Worm (Caenorhabditis elegans) whole organism, late embryonic: ENCODE results near the gene C33C12.7.

Experiments
- ama-1 ChIP-seq: fragments of 150-350 bp; optimal IDR thresholded peaks from 2 replicates; lab custom pipeline; 2014
- ceh-2 ChIP-seq: sonication (generic microtip); optimal IDR thresholded peaks from 2 replicates; lab custom pipeline; 2016; ENCODE audit warnings: missing genotype, missing genetic modification characterization, missing compliant biosample characterization
- ceh-34 ChIP-seq: sonication (generic microtip); optimal IDR thresholded peaks from 2 replicates; lab custom pipeline; 2016; ENCODE audit warnings: mild to moderate bottlenecking, missing genetic modification characterization, missing compliant biosample characterization
- dmd-4 ChIP-seq: sonication (generic microtip); optimal IDR thresholded peaks from 2 replicates; lab custom pipeline; 2016; ENCODE audit warnings: borderline replicate concordance, missing genetic modification characterization, missing compliant biosample characterization
- ets-4 ChIP-seq: sonication (generic microtip); optimal IDR thresholded peaks from 2 replicates; lab custom pipeline; 2016; ENCODE audit warnings: missing genetic modification characterization, missing compliant biosample characterization
- fkh-6 ChIP-seq: sonication (generic microtip); optimal IDR thresholded peaks from 2 replicates; lab custom pipeline; 2016; ENCODE audit warnings: missing genetic modification characterization, missing compliant biosample characterization
- pax-1 ChIP-seq: fragments of 150-350 bp; optimal IDR thresholded peaks from 2 replicates; lab custom pipeline; 2014; ENCODE audit warnings: missing biosample characterization, missing genetic modification characterization
- pha-4 ChIP-seq: fragments of 150-350 bp; optimal IDR thresholded peaks from 2 replicates; lab custom pipeline; 2018; ENCODE audit warnings: missing biosample characterization, missing genetic modification reagents, missing genetic modification characterization
- sdc-2 ChIP-seq: sonication (generic microtip); optimal IDR thresholded peaks from 2 replicates; lab custom pipeline; 2016; ENCODE audit warnings: missing genotype, missing genetic modification characterization, missing compliant biosample characterization

DNA sequence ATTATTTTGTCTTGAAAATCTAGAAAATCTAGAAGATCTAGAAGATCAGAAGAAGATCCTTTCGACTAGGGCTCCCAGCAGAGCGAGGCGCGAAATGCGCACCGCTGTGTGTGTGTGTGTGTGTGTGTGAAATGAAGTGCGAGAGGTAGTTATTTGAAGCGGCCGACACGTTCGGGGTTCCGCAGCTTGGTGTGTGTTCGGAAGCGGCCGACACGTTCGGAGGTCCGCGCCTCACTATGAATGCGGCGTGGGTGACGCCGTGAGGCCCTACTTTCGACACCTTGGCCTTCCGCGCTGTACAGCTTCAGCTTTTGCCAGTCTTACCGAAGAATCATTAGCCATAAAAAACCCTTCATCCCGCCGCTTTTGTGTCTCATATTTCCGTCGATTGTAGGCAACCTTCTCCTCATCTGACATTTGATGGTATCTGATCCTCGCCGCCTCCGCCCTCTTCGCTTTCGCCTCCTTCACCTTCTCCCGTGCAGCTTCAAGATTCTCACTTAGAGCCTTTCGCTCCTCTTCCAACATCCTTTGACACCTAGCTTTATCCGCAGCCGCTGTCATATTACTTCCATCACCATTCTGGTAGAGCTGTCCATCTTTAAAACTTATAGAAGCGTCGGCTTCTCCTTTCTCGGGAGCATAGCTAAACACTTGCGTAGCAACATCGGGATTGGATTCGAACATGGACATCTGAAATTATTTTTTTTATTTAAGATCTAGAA, 41.8 kb upstream of the C33C12.7 start:
- TF ChIP-seq ets-4 (tag; lab: Kevin White, UChicago) = no peak
- no peak for TF ChIP-seq ceh-34 (tag; lab: Kevin White, UChicago)
- no peak for TF ChIP-seq ceh-2 (tag; lab: Kevin White, UChicago)
- no peak for TF ChIP-seq dmd-4 (tag; lab: Kevin White, UChicago)
- TF ChIP-seq sdc-2 (tag; lab: Kevin White, UChicago) = no peak
- no peak for TF ChIP-seq ama-1 (lab: Kevin White, UChicago)
- TF ChIP-seq pax-1 (tag; lab: Kevin White, UChicago) = no peak
- no peak for TF ChIP-seq fkh-6 (tag; lab: Kevin White, UChicago)
- TF ChIP-seq pha-4 = no peak
